Worm (Caenorhabditis elegans) whole organism, L3 larva: ENCODE results near the gene fbxb-55.

ENCODE experiments used
- aly-2 ChIP-seq: fragments of 150-350 bp; optimal IDR thresholded peaks from 2 replicates; lab custom pipeline; 2014; ENCODE audit warnings: missing biosample characterization, missing genetic modification characterization
- elt-2 ChIP-seq: sonication (generic microtip); optimal IDR thresholded peaks from 2 replicates; lab custom pipeline; 2016; ENCODE audit warnings: missing genetic modification reagents, mild to moderate bottlenecking, missing genetic modification characterization, missing compliant biosample characterization
- elt-3 ChIP-seq, 3 experiments: fragments of 150-350 bp in 1 of 3; sonication (generic microtip) in 2 of 3; optimal IDR thresholded peaks; 2 replicates in 2 of 3; 4 replicates in 1 of 3; lab custom pipeline; 2014 to 2017; ENCODE audit warnings: missing biosample characterization in 3 of 3, missing genetic modification characterization in 3 of 3
- fkh-10 ChIP-seq: sonication (generic microtip); optimal IDR thresholded peaks from 2 replicates; lab custom pipeline; 2017; ENCODE audit warnings: missing biosample characterization, missing genetic modification reagents, missing genetic modification characterization
- lin-39 ChIP-seq: fragments of 150-350 bp; optimal IDR thresholded peaks from 2 replicates; lab custom pipeline; 2018; ENCODE audit warnings: missing biosample characterization, missing genetic modification reagents, missing genetic modification characterization
- nfya-1 ChIP-seq: sonication (generic microtip); optimal IDR thresholded peaks from 2 replicates; lab custom pipeline; 2017; ENCODE audit warnings: missing genetic modification characterization, mild to moderate bottlenecking, missing compliant biosample characterization, antibody characterized with exemption, moderate library complexity; ENCODE audit not compliant: insufficient read depth
- nhr-23 ChIP-seq: fragments of 150-350 bp; optimal IDR thresholded peaks from 2 replicates; lab custom pipeline; 2014; ENCODE audit warnings: missing biosample characterization, missing genetic modification reagents, missing genetic modification characterization
- sea-2 ChIP-seq: fragments of 150-350 bp; sonication (generic microtip); optimal IDR thresholded peaks from 4 replicates; lab custom pipeline; 2014; ENCODE audit warnings: missing biosample characterization, missing genetic modification reagents, missing genetic modification characterization
- snpc-4 ChIP-seq: fragments of 150-350 bp; optimal IDR thresholded peaks from 2 replicates; lab custom pipeline; 2014; ENCODE audit warnings: missing biosample characterization, missing genetic modification characterization
- unc-62 ChIP-seq: fragments of 150-350 bp; sonication (generic microtip); optimal IDR thresholded peaks from 4 replicates; lab custom pipeline; 2014; ENCODE audit warnings: missing biosample characterization, missing genetic modification reagents, missing genetic modification characterization

- TF ChIP-seq elt-3 (tag; optimal IDR thresholded peaks at IDR 0.05; lab: Kevin White, UChicago) (no peak), sea-2 (GFP tag; lab: Kevin White, UChicago) (no peak), unc-62 (GFP tag; lab: Kevin White, UChicago) (no peak), nfya-1 (tag; lab: Kevin White, UChicago) (no peak), elt-2 (no peak), snpc-4 (no peak), aly-2 (tag; lab: Kevin White, UChicago) (no peak), nhr-23 (tag; lab: Kevin White, UChicago) (no peak), lin-39 (no peak), fkh-10 (no peak)
These were observed 21.0 kb upstream of the fbxb-55 start for ce11 chrIV:4047628-4048027.
